Fruit fly (Drosophila melanogaster): Measurements from ENCODE around the gene kek5.

kek5 gene

dm6 chrX:19354628-19355101 lies 1.7 kb downstream of the kek5 start (continued):
- TF ChIP-seq eve (GFP tag; optimal IDR thresholded peaks at IDR 0.05), result peak in 1 of 2 experiments; percentile 72
- peak; percentile 32 for TF ChIP-seq CG13624 (GFP tag; optimal IDR thresholded peaks at IDR 0.05)
- no peak for TF ChIP-seq NFAT (GFP tag; IDR thresholded peaks at IDR 0.05)
- peak; percentile 16 for TF ChIP-seq scrt (GFP tag; optimal IDR thresholded peaks at IDR 0.05)
- no peak for TF ChIP-seq Scr (GFP tag; IDR thresholded peaks at IDR 0.05; ENCODE audit: partially characterized antibody)
- TF ChIP-seq CG9817 (tag; optimal IDR thresholded peaks at IDR 0.05), result peak; percentile 13
- TF ChIP-seq CG2120 (GFP tag; optimal IDR thresholded peaks at IDR 0.05), result peak; percentile 63
- peak; percentile 60 for TF ChIP-seq cg (GFP tag; optimal IDR thresholded peaks at IDR 0.05)
- TF ChIP-seq zfh2 (GFP tag; optimal IDR thresholded peaks at IDR 0.05), result peak; percentile 23
- TF ChIP-seq slbo (GFP tag; IDR thresholded peaks at IDR 0.05), result peak; percentile 38
- no peak for TF ChIP-seq CG6689 (GFP tag; IDR thresholded peaks at IDR 0.05)
- TF ChIP-seq Hmr (GFP tag; optimal IDR thresholded peaks at IDR 0.05), result peak; percentile 26
- peak; percentile 24 for TF ChIP-seq ewg (GFP tag; optimal IDR thresholded peaks at IDR 0.05)
- peak; percentile 29 for TF ChIP-seq CG10147 (GFP tag; optimal IDR thresholded peaks at IDR 0.05)
- peak; percentile 42 for TF ChIP-seq CG15601 (tag; optimal IDR thresholded peaks at IDR 0.05)
- TF ChIP-seq Xrp1 (GFP tag; IDR thresholded peaks at IDR 0.05), result 0 out of 2 replicates have a peak, but pooled peaks have one; percentile 44
- peak; percentile 34 for TF ChIP-seq CG2202 (tag; optimal IDR thresholded peaks at IDR 0.05)
- TF ChIP-seq Blimp-1 (GFP tag; optimal IDR thresholded peaks at IDR 0.05), result peak; percentile 69
- peak; percentile 26; the same call in 1 of the 2 replicates for TF ChIP-seq lmd (GFP tag; IDR thresholded peaks at IDR 0.05)
- TF ChIP-seq tio (GFP tag; optimal IDR thresholded peaks at IDR 0.05), result peak; percentile 41
- TF ChIP-seq CG12744 (GFP tag; optimal IDR thresholded peaks at IDR 0.05), result peak; percentile 6
- no peak for TF ChIP-seq jigr1 (GFP tag; IDR thresholded peaks at IDR 0.05)
- TF ChIP-seq CG10274 (GFP tag; optimal IDR thresholded peaks at IDR 0.05), result peak; percentile 1
- no peak for TF ChIP-seq CG13894 (tag; optimal IDR thresholded peaks at IDR 0.05)
- TF ChIP-seq PHDP (tag; optimal IDR thresholded peaks at IDR 0.05), result peak; percentile 56
- peak; percentile 45 for TF ChIP-seq tap (tag; optimal IDR thresholded peaks at IDR 0.05)
- peak; percentile 36 for TF ChIP-seq CG7556 (GFP tag; optimal IDR thresholded peaks at IDR 0.05)
- no peak for TF ChIP-seq ERR (GFP tag; optimal IDR thresholded peaks at IDR 0.05)
- peak; percentile 39 for TF ChIP-seq NfI (GFP tag; optimal IDR thresholded peaks at IDR 0.05)
- peak; percentile 37; the same call in 1 of the 2 replicates for TF ChIP-seq CG32532 (GFP tag; IDR thresholded peaks at IDR 0.05)
- peak; percentile 48 for TF ChIP-seq gsb-n (tag; optimal IDR thresholded peaks at IDR 0.05)
- TF ChIP-seq Dip3 (GFP tag; optimal IDR thresholded peaks at IDR 0.05), result peak; percentile 29
- peak; percentile 32 for TF ChIP-seq Hr3 (GFP tag; optimal IDR thresholded peaks at IDR 0.05)
- TF ChIP-seq CG2116 (GFP tag; optimal IDR thresholded peaks at IDR 0.05), result no peak
- no peak for TF ChIP-seq Fer1 (GFP tag; optimal IDR thresholded peaks at IDR 0.05)
- TF ChIP-seq Ssrp (tag; optimal IDR thresholded peaks at IDR 0.05), result peak; percentile 56
- peak; percentile 35 for TF ChIP-seq org-1 (GFP tag; optimal IDR thresholded peaks at IDR 0.05)
- peak; percentile 41 for TF ChIP-seq Hsf (GFP tag; optimal IDR thresholded peaks at IDR 0.05)
- peak; percentile 61 for TF ChIP-seq CG17385 (GFP tag; optimal IDR thresholded peaks at IDR 0.05)
- peak; percentile 49 for TF ChIP-seq CG10209 (GFP tag; optimal IDR thresholded peaks at IDR 0.05)
- TF ChIP-seq tup (GFP tag; optimal IDR thresholded peaks at IDR 0.05), result no peak
- peak; percentile 74 for TF ChIP-seq gem (tag; optimal IDR thresholded peaks at IDR 0.05)
- TF ChIP-seq CG18599 (GFP tag; optimal IDR thresholded peaks at IDR 0.05), result peak; percentile 30
- TF ChIP-seq CG14710 (tag; optimal IDR thresholded peaks at IDR 0.05), result peak; percentile 54
- TF ChIP-seq D19B (GFP tag; optimal IDR thresholded peaks at IDR 0.05), result peak; percentile 3
- peak; percentile 64 for TF ChIP-seq nmo (GFP tag; optimal IDR thresholded peaks at IDR 0.05)
- peak; percentile 32 for TF ChIP-seq pho (GFP tag; optimal IDR thresholded peaks at IDR 0.05)
- TF ChIP-seq CG8924 (tag; optimal IDR thresholded peaks at IDR 0.05), result peak; percentile 49
- TF ChIP-seq CG5953 (GFP tag; IDR thresholded peaks at IDR 0.05), result no peak
- TF ChIP-seq CG3407 (GFP tag; optimal IDR thresholded peaks at IDR 0.05), result peak; percentile 9

All from whole organism, embryonic.